Worm (Caenorhabditis elegans) whole organism, mixed stage, embryonic: ENCODE results near the gene spop-1.

Experiments
- lsy-2 ChIP-seq: fragments of 150-350 bp; optimal IDR thresholded peaks from 2 replicates; lab custom pipeline; 2014; ENCODE audit warnings: missing biosample characterization, missing genetic modification characterization
- nhr-2 ChIP-seq: fragments of 150-350 bp; optimal IDR thresholded peaks from 2 replicates; lab custom pipeline; 2014; ENCODE audit warnings: missing biosample characterization, missing genetic modification characterization
- nhr-28 ChIP-seq: fragments of 150-350 bp; optimal IDR thresholded peaks from 2 replicates; lab custom pipeline; 2014; ENCODE audit warnings: missing biosample characterization, missing genetic modification characterization
- pha-4 ChIP-seq: fragments of 150-350 bp; optimal IDR thresholded peaks from 2 replicates; lab custom pipeline; 2018; ENCODE audit warnings: missing biosample characterization, missing genetic modification reagents, missing genetic modification characterization
- snpc-4 ChIP-seq: fragments of 150-350 bp; optimal IDR thresholded peaks from 2 replicates; lab custom pipeline; 2014; ENCODE audit warnings: missing biosample characterization, missing genetic modification characterization
- tbx-8 ChIP-seq: fragments of 200-800 bp; sonication (Bioruptor generic); optimal IDR thresholded peaks from 2 replicates; lab custom pipeline; 2018; ENCODE audit warnings: mild to moderate bottlenecking, missing genetic modification characterization, moderate library complexity, missing compliant biosample characterization

ce11 chrIII:10132495-10133450 is 34.9 kb upstream of the spop-1 start:
- no peak for TF ChIP-seq snpc-4 (tag; lab: Kevin White, UChicago)
- no peak for TF ChIP-seq nhr-28 (tag; lab: Kevin White, UChicago)
- TF ChIP-seq lsy-2 (tag; lab: Kevin White, UChicago), result no peak
- TF ChIP-seq nhr-2 (tag; lab: Kevin White, UChicago), result no peak
- no peak for TF ChIP-seq tbx-8 (GFP tag; lab: Kevin White, UChicago)
- no peak for TF ChIP-seq pha-4 (tag; lab: Kevin White, UChicago)
